Fruit fly (Drosophila melanogaster): ENCODE results near the gene Sms.
A peak's percentile ranks its signal among the peaks of the same experiment; 100 is the strongest.

Gene Sms

dm6 chr3L:12277054-12277879 lies at the start of gene Sms, which contains the start of gene INPP5E (continued):
- peak; percentile 29; the same call in 1 of the 2 replicates for TF ChIP-seq HLH3B (GFP tag; IDR thresholded peaks at IDR 0.05)
- peak; percentile 62 for TF ChIP-seq Med (GFP tag)
- TF ChIP-seq NfI (GFP tag; optimal IDR thresholded peaks at IDR 0.05): peak; percentile 24
- TF ChIP-seq klu (GFP tag; IDR thresholded peaks at IDR 0.05): peak; percentile 79
- no peak for TF ChIP-seq pan (optimal IDR thresholded peaks at IDR 0.05)
- no peak for TF ChIP-seq pan (GFP tag; optimal IDR thresholded peaks at IDR 0.05 in 1 of 2, IDR thresholded peaks at IDR 0.05 in 1 of 2)
- no peak for TF ChIP-seq dati (GFP tag; IDR thresholded peaks at IDR 0.05)
- no peak for TF ChIP-seq Awh (GFP tag; IDR thresholded peaks at IDR 0.05)
- TF ChIP-seq wek (GFP tag; optimal IDR thresholded peaks at IDR 0.05): no peak
- peak; percentile 26 for TF ChIP-seq Sin3A (optimal IDR thresholded peaks at IDR 0.05)
- peak; percentile 84 for TF ChIP-seq slbo (GFP tag; IDR thresholded peaks at IDR 0.05)
- peak; percentile 44 for TF ChIP-seq Abd-B (GFP tag; optimal IDR thresholded peaks at IDR 0.05)
- TF ChIP-seq CG7372 (GFP tag; IDR thresholded peaks at IDR 0.05): no peak
- TF ChIP-seq Ets65A (GFP tag): peak; percentile 72
- no peak for TF ChIP-seq NC2α (GFP tag; optimal IDR thresholded peaks at IDR 0.05)
- no peak for TF ChIP-seq CG4730 (GFP tag; IDR thresholded peaks at IDR 0.05)
- no peak for TF ChIP-seq sens-2 (GFP tag; IDR thresholded peaks at IDR 0.05)
- TF ChIP-seq CG10274 (GFP tag; optimal IDR thresholded peaks at IDR 0.05): no peak
- TF ChIP-seq ase (GFP tag; IDR thresholded peaks at IDR 0.05): no peak
- peak; percentile 80 for TF ChIP-seq CG7963 (GFP tag; IDR thresholded peaks at IDR 0.05; ENCODE audit: partially characterized antibody)
- peak; percentile 58 for TF ChIP-seq bcd (GFP tag; optimal IDR thresholded peaks at IDR 0.05)
- TF ChIP-seq tup (GFP tag; optimal IDR thresholded peaks at IDR 0.05): peak; percentile 5
- TF ChIP-seq CG4424 (GFP tag; optimal IDR thresholded peaks at IDR 0.05): peak; percentile 34
- TF ChIP-seq gsb (GFP tag; IDR thresholded peaks at IDR 0.05): no peak
- peak; percentile 91 for TF ChIP-seq CG9932 (GFP tag; IDR thresholded peaks at IDR 0.05)
- peak; percentile 64 for TF ChIP-seq CG10543 (GFP tag; optimal IDR thresholded peaks at IDR 0.05)
- TF ChIP-seq Bdp1 (GFP tag; optimal IDR thresholded peaks at IDR 0.05): no peak
- TF ChIP-seq Myb (GFP tag; optimal IDR thresholded peaks at IDR 0.05): no peak
- TF ChIP-seq TFAM (GFP tag; optimal IDR thresholded peaks at IDR 0.05): no peak
- no peak for TF ChIP-seq tx (GFP tag; optimal IDR thresholded peaks at IDR 0.05)
- TF ChIP-seq CG10462 (GFP tag; optimal IDR thresholded peaks at IDR 0.05): peak; percentile 20
- TF ChIP-seq CG4854 (GFP tag; optimal IDR thresholded peaks at IDR 0.05): no peak
- TF ChIP-seq Jarid2 (GFP tag; optimal IDR thresholded peaks at IDR 0.05): no peak
- no peak for TF ChIP-seq Eip74EF (GFP tag; optimal IDR thresholded peaks at IDR 0.05)
- TF ChIP-seq ato (GFP tag; IDR thresholded peaks at IDR 0.05; ENCODE audit: partially characterized antibody): peak; percentile 56
- TF ChIP-seq mld (GFP tag; IDR thresholded peaks at IDR 0.05; ENCODE audit: partially characterized antibody): peak; percentile 72
- no peak for TF ChIP-seq kni (GFP tag; optimal IDR thresholded peaks at IDR 0.05)
- TF ChIP-seq Tbp (GFP tag; optimal IDR thresholded peaks at IDR 0.05): no peak
- peak; percentile 74 for TF ChIP-seq MESR4 (GFP tag; optimal IDR thresholded peaks at IDR 0.05)
- no peak for TF ChIP-seq ATbp (GFP tag; optimal IDR thresholded peaks at IDR 0.05)
- no peak for TF ChIP-seq croc (GFP tag; conservative IDR thresholded peaks at IDR 0.05)
- no peak for TF ChIP-seq fd102C (GFP tag; optimal IDR thresholded peaks at IDR 0.05)
- no peak for TF ChIP-seq ham (GFP tag; IDR thresholded peaks at IDR 0.05)
- TF ChIP-seq CG11247 (GFP tag; IDR thresholded peaks at IDR 0.05): no peak; the same call in 1 of the 2 replicates
- TF ChIP-seq Hr78 (GFP tag; optimal IDR thresholded peaks at IDR 0.05): peak in 1 of 2 experiments; percentile 7
- TF ChIP-seq ash1 (GFP tag; optimal IDR thresholded peaks at IDR 0.05): no peak
- 0 out of 3 replicates have a peak, but pooled peaks have one; percentile 24 for TF ChIP-seq sr (GFP tag; IDR thresholded peaks at IDR 0.05)
- TF ChIP-seq CG8944 (GFP tag; optimal IDR thresholded peaks at IDR 0.05): no peak
- TF ChIP-seq CG13894 (tag; optimal IDR thresholded peaks at IDR 0.05): no peak
- TF ChIP-seq CG13287 (GFP tag; IDR thresholded peaks at IDR 0.05; ENCODE audit: partially characterized antibody): peak; percentile 80

Data from whole organism, embryonic.